Worm (Caenorhabditis elegans): ENCODE measurements around the gene sfrp-1.
"Not testable (repeated sequence)": the region's sequence is repeated elsewhere in the genome, so short reads cannot be mapped to it uniquely, and the experiment has no call there.

sfrp-1 gene

DNA sequence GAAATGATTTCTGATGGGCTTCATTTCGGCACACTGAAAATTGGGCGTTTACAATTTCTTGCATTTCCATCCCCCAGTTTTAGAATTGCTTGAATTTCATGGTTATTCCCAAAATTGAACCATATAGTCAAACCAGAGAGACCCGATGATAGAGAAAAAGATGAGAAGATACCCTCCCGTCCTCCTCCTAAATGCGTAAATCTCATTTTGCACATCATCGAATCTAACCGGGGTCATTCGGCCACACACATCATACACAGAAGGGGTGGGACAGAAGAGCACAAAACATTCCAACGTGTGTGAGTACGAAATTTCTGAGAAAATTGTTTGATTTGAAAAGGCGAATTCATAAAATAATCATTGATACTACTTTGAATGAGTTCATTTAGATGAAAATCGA lies 38.6 kb downstream of the sfrp-1 start:
- no peak for TF ChIP-seq unc-62 (GFP tag; optimal IDR thresholded peaks at IDR 0.05)

- TF ChIP-seq unc-62 (GFP tag; optimal IDR thresholded peaks at IDR 0.05) = no peak
Measured at ce11 chrIV:6361668-6362067, 40.6 kb downstream of the sfrp-1 start, which contains the start of gene Y73B6BL.47. Y73B6BL.47 (plus strand) TSS chrIV:6361968.

- TF ChIP-seq unc-62 (GFP tag; optimal IDR thresholded peaks at IDR 0.05) = not testable (repeated sequence)
Measured at ce11 chrIV:6347213-6347612, 55.0 kb downstream of the sfrp-1 start, which contains the start of gene Y73B6BL.289. Y73B6BL.289 (plus strand) TSS chrIV:6347513.

Measured in whole organism, dauer.